Worm (Caenorhabditis elegans): ENCODE results near the gene R11G1.1.
A peak's percentile ranks its signal among the peaks of the same experiment; 100 is the strongest.

The R11G1.1 gene

DNA sequence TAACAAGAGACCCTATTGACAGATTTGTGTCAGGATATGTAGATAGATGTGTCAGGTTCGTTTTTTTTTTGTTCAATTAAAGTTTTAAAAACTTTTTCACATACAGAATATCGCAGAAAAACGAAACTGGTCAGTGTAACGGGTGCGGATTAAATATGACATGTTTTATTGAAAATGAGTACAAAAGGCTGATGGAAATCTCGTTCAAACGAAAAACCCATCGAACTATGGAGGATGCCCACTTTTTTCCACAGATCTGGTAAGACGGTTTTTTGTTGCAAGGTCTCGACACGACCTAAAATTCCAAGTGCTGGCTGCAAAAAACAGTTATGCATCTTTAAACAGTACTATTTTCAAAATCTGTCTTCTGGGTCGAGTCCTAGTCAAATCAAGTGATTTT is 29.2 kb upstream of the R11G1.1 start:
- no peak for TF ChIP-seq ztf-29 (GFP tag; IDR thresholded peaks at IDR 0.05)
- no peak for TF ChIP-seq flt-1 (GFP tag; IDR thresholded peaks at IDR 0.05)
- TF ChIP-seq ztf-23 (GFP tag; IDR thresholded peaks at IDR 0.05) = no peak
- TF ChIP-seq ref-1 (GFP tag; conservative IDR thresholded peaks at IDR 0.05) = no peak

DNA sequence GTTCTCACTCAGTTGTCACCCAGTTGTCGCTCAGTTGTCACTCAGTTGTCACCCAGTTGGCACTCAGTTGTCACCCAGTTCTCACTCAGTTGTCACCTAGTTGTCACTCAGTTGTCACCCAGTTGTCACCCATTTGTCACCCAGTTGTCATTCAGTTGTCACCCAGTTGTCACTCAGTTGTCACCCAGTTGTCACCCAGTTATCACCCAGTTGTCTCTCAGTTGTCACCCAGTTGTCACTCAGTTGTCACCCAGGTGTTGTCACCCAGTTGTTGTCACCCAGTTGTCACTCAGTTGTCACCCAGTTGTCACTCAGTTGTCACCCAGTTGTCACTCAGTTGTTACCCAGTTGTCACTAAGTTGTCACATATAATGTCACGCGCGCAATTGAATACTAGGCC is 27.7 kb upstream of the R11G1.1 start:
- TF ChIP-seq T22C8.4 (GFP tag; IDR thresholded peaks at IDR 0.05) (no peak), ref-1 (GFP tag; conservative IDR thresholded peaks at IDR 0.05) (peak; percentile 43; the same call in 1 of the 2 replicates), cog-1 (tag; optimal IDR thresholded peaks at IDR 0.05) (no peak), klf-2 (GFP tag; conservative IDR thresholded peaks at IDR 0.05) (0 out of 2 replicates have a peak, but pooled peaks have one; percentile 37), ztf-23 (GFP tag; IDR thresholded peaks at IDR 0.05) (peak; percentile 23; the same call in 1 of the 2 replicates), ztf-29 (GFP tag; IDR thresholded peaks at IDR 0.05) (peak; percentile 49; the same call in 1 of the 2 replicates), tab-1 (GFP tag; IDR thresholded peaks at IDR 0.05) (peak; percentile 77), flt-1 (GFP tag; IDR thresholded peaks at IDR 0.05) (no peak), med-1 (GFP tag; optimal IDR thresholded peaks at IDR 0.05; ENCODE audit: insufficient read depth) (no peak)

ce11 chrX:3633654-3634053 is 25.6 kb upstream of the R11G1.1 start, which contains the start of gene gst-11:
TSS of gene gst-11 (minus strand) at chrX:3633754.
- TF ChIP-seq tab-1 (GFP tag; IDR thresholded peaks at IDR 0.05) (no peak), T22C8.4 (GFP tag; IDR thresholded peaks at IDR 0.05) (no peak), ref-1 (GFP tag; conservative IDR thresholded peaks at IDR 0.05) (no peak), flt-1 (GFP tag; IDR thresholded peaks at IDR 0.05) (no peak), med-1 (GFP tag; optimal IDR thresholded peaks at IDR 0.05; ENCODE audit: insufficient read depth) (no peak), klf-2 (GFP tag; conservative IDR thresholded peaks at IDR 0.05) (no peak), ztf-29 (GFP tag; IDR thresholded peaks at IDR 0.05) (no peak), cog-1 (tag; optimal IDR thresholded peaks at IDR 0.05) (no peak), ztf-23 (GFP tag; IDR thresholded peaks at IDR 0.05) (no peak)

DNA sequence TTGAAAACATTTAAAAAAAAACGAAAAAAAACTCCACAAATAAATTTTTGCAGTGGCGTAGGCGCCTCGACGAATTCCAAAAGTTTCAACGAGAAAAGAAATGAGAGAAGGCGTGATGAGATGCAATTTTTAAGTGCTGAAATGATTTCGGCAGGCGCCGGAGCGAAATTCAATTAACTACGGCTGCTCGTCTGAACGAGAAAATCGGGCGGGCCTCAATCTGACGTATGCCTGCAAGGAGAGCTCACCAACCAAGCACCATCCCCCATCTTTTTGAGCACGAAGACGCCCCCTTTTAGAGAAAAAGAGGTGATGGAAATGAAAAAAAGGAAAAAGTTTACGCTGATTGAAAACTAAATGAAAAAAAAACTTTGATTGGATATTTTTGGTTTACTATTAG is 24.5 kb upstream of the R11G1.1 start:
- TF ChIP-seq tab-1 (GFP tag; IDR thresholded peaks at IDR 0.05) (no peak), ref-1 (GFP tag; conservative IDR thresholded peaks at IDR 0.05) (no peak), ztf-29 (GFP tag; IDR thresholded peaks at IDR 0.05) (no peak), ztf-23 (GFP tag; IDR thresholded peaks at IDR 0.05) (no peak), T22C8.4 (GFP tag; IDR thresholded peaks at IDR 0.05) (no peak), cog-1 (tag; optimal IDR thresholded peaks at IDR 0.05) (no peak), klf-2 (GFP tag; conservative IDR thresholded peaks at IDR 0.05) (no peak), flt-1 (GFP tag; IDR thresholded peaks at IDR 0.05) (no peak), med-1 (GFP tag; optimal IDR thresholded peaks at IDR 0.05; ENCODE audit: insufficient read depth) (no peak)

DNA sequence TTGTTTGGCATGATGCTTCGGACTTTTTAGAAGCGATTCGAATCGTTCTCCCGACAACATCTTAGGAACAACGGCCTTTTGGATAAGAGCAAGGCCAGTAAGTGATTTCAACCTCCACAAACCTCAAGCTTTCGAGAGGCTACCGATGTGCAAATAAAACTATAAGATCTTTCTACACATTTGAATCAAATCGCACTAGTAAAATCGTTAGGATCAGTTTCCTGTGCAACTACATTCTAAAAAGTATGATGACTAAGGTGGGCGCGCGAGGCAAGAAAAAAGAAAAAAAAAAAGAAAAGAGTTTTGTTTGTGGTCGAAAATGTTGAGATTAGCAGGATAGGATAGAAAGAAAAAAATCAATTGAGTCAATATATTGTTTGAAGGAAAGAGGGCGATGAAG is 14.5 kb upstream of the R11G1.1 start, which contains the start of gene tmem-24:
Gene tmem-24 (minus strand): TSS at position 101 of the 400 bp plus-strand sequence.
- TF ChIP-seq ref-1 (GFP tag; conservative IDR thresholded peaks at IDR 0.05) (no peak), med-1 (GFP tag; optimal IDR thresholded peaks at IDR 0.05; ENCODE audit: insufficient read depth) (no peak), cog-1 (tag; optimal IDR thresholded peaks at IDR 0.05) (no peak), klf-2 (GFP tag; conservative IDR thresholded peaks at IDR 0.05) (no peak), ztf-23 (GFP tag; IDR thresholded peaks at IDR 0.05) (no peak), T22C8.4 (GFP tag; IDR thresholded peaks at IDR 0.05) (no peak), ztf-29 (GFP tag; IDR thresholded peaks at IDR 0.05) (no peak), tab-1 (GFP tag; IDR thresholded peaks at IDR 0.05) (no peak), flt-1 (GFP tag; IDR thresholded peaks at IDR 0.05) (no peak)

ce11 chrX:3645924-3646323 is 13.4 kb upstream of the R11G1.1 start:
- TF ChIP-seq med-1 (GFP tag; optimal IDR thresholded peaks at IDR 0.05; ENCODE audit: insufficient read depth) = no peak
- TF ChIP-seq T22C8.4 (GFP tag; IDR thresholded peaks at IDR 0.05) = no peak

DNA sequence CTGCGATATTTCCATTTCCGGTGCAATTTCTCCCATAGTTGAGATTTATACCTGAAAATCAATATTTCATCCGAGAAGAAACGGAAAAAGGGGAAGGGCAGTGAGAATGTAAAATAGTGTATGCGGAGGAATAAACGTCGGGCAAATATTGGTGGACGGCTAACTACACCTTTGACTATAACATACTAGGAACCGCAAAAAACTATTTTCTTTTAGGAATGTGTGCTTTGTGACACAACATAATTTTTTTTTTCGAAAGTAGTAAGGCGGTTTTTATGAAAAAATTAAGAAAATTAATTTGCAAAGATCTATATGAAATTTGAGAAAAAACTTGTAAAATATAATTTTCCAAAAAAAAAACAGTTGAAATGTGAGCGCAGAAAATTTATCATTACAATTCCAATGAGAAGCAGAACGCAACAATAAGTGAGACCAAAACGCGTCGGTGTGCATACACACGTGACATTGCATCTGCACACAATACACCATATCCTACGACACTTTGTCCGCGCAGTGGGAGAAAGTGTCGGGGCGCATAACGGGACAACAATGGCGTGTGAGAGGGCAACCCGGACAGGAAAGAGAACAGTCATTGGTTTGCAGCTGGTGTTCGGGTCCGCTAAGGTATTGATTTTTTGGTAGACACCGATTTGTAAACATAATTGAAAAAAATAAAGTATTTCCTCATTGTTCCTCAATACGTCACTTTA is 9.0 kb upstream of the R11G1.1 start, which contains the start of the genes sax-1 and R11G1.2:
Gene sax-1 (minus strand): TSS at position 51 of the 710 bp plus-strand sequence.
Gene R11G1.2 (plus strand): TSS at position 515 of the 710 bp plus-strand sequence.
- TF ChIP-seq ref-1 (GFP tag; conservative IDR thresholded peaks at IDR 0.05) = no peak
- no peak for TF ChIP-seq ztf-29 (GFP tag; IDR thresholded peaks at IDR 0.05)
- no peak for TF ChIP-seq flt-1 (GFP tag; IDR thresholded peaks at IDR 0.05)
- no peak for TF ChIP-seq klf-2 (GFP tag; conservative IDR thresholded peaks at IDR 0.05)
- no peak for TF ChIP-seq med-1 (GFP tag; optimal IDR thresholded peaks at IDR 0.05; ENCODE audit: insufficient read depth)
- peak; percentile 38; the same call in 1 of the 2 replicates for TF ChIP-seq T22C8.4 (GFP tag; IDR thresholded peaks at IDR 0.05)
- TF ChIP-seq tab-1 (GFP tag; IDR thresholded peaks at IDR 0.05) = no peak
- no peak for TF ChIP-seq ztf-23 (GFP tag; IDR thresholded peaks at IDR 0.05)

ce11 chrX:3654623-3655022 is 4.7 kb upstream of the R11G1.1 start, which contains the start of gene R11G1.11:
TSS of gene R11G1.11 (plus strand) at chrX:3654923.
- TF ChIP-seq ref-1 (GFP tag; conservative IDR thresholded peaks at IDR 0.05) (no peak), T22C8.4 (GFP tag; IDR thresholded peaks at IDR 0.05) (no peak), klf-2 (GFP tag; conservative IDR thresholded peaks at IDR 0.05) (no peak), med-1 (GFP tag; optimal IDR thresholded peaks at IDR 0.05; ENCODE audit: insufficient read depth) (no peak)

DNA sequence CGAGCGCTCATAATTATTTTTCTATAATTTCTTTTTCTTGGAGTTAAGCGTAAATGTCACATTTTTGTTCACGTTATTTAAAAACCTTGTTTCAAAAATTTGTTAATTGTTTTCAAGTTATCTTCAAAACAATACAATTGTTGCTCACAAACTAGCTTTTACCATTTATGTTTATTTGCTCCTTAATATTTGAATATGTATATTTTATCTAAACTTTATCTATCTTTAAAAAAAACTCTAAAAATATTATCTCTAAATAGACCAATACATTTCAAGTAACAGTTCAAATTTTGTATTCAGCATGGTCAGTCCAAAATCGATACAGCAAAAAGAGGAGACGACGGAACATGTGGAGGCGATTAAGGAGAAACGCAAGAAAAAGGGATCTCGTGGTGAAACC is 3.3 kb upstream of the R11G1.1 start, which contains the start of gene R11G1.7:
Gene R11G1.7 (plus strand): TSS at position 301 of the 400 bp plus-strand sequence.
- TF ChIP-seq flt-1 (GFP tag; IDR thresholded peaks at IDR 0.05) = no peak
- TF ChIP-seq cog-1 (tag; optimal IDR thresholded peaks at IDR 0.05) = no peak
- no peak for TF ChIP-seq ref-1 (GFP tag; conservative IDR thresholded peaks at IDR 0.05)
- no peak for TF ChIP-seq T22C8.4 (GFP tag; IDR thresholded peaks at IDR 0.05)
- TF ChIP-seq ztf-29 (GFP tag; IDR thresholded peaks at IDR 0.05) = no peak
- no peak for TF ChIP-seq med-1 (GFP tag; optimal IDR thresholded peaks at IDR 0.05; ENCODE audit: insufficient read depth)
- TF ChIP-seq tab-1 (GFP tag; IDR thresholded peaks at IDR 0.05) = no peak
- no peak for TF ChIP-seq ztf-23 (GFP tag; IDR thresholded peaks at IDR 0.05)
- no peak for TF ChIP-seq klf-2 (GFP tag; conservative IDR thresholded peaks at IDR 0.05)

ce11 chrX:3668842-3669241 is 9.6 kb downstream of the R11G1.1 start, which contains the start of gene snet-1:
TSS of gene snet-1 (minus strand) at chrX:3668942.
- no peak for TF ChIP-seq flt-1 (GFP tag; IDR thresholded peaks at IDR 0.05)
- no peak for TF ChIP-seq ztf-23 (GFP tag; IDR thresholded peaks at IDR 0.05)
- no peak for TF ChIP-seq cog-1 (tag; optimal IDR thresholded peaks at IDR 0.05)
- TF ChIP-seq ztf-29 (GFP tag; IDR thresholded peaks at IDR 0.05) = no peak
